Worm (Caenorhabditis elegans) whole organism, young adult: ENCODE data around the gene insc-1.
"Not testable (repeated sequence)": the region's sequence is repeated elsewhere in the genome, so short reads cannot be mapped to it uniquely, and the experiment has no call there.

Source experiments
- B0019.2 ChIP-seq: fragments of 200-800 bp; sonication (Bioruptor generic); conservative IDR thresholded peaks from 2 replicates; pipeline ENCODE4 v1.3.6; 2022; ENCODE audit warnings: missing genetic modification reagents, missing genetic modification characterization, missing compliant biosample characterization
- B0035.1 ChIP-seq: sonication (generic microtip); optimal IDR thresholded peaks from 2 replicates; lab custom pipeline; 2016; ENCODE audit warnings: missing genetic modification characterization, mild to moderate bottlenecking, missing compliant biosample characterization, missing genotype, missing genetic modification reagents
- B0261.1 ChIP-seq: sonication (generic microtip); optimal IDR thresholded peaks from 2 replicates; lab custom pipeline; 2016; ENCODE audit warnings: mild to moderate bottlenecking, missing genetic modification characterization, moderate library complexity, missing compliant biosample characterization
- B0336.3 ChIP-seq: fragments of 200-800 bp; sonication (Bioruptor generic); IDR thresholded peaks from 2 replicates; pipeline ENCODE4 v1.3.6; 2022; ENCODE audit warnings: missing genetic modification characterization, missing compliant biosample characterization
- C06A6.2 ChIP-seq: fragments of 200-800 bp; sonication (Bioruptor generic); conservative IDR thresholded peaks from 2 replicates; pipeline ENCODE4 v1.3.6; 2022; ENCODE audit warnings: missing genetic modification characterization, missing compliant biosample characterization
- C17E4.6 ChIP-seq: fragments of 200-800 bp; sonication (Bioruptor generic); IDR thresholded peaks from 2 replicates; pipeline ENCODE4 v1.3.6; 2022; ENCODE audit warnings: missing genetic modification reagents, missing genetic modification characterization, missing compliant biosample characterization
- F10E7.11 ChIP-seq: sonication (generic microtip); optimal IDR thresholded peaks from 2 replicates; lab custom pipeline; 2017; ENCODE audit warnings: mild to moderate bottlenecking, missing genetic modification characterization, moderate library complexity, missing compliant biosample characterization
- ama-1 ChIP-seq, 3 experiments: fragments of 150-350 bp in 1 of 3; sonication (generic microtip) in 2 of 3; optimal IDR thresholded peaks; 2 replicates each; lab custom pipeline; 2014 to 2018; ENCODE audit warnings: missing biosample characterization in 2 of 3, missing genetic modification characterization in 2 of 3, missing genetic modification reagents in 2 of 3
- aptf-3 ChIP-seq: fragments of 200-800 bp; sonication (Bioruptor generic); IDR thresholded peaks from 2 replicates; pipeline ENCODE4 v1.3.6; 2022; ENCODE audit warnings: missing genetic modification characterization, missing compliant biosample characterization
- athp-1 ChIP-seq: sonication (generic microtip); optimal IDR thresholded peaks from 2 replicates; lab custom pipeline; 2017; ENCODE audit warnings: mild to moderate bottlenecking, missing genetic modification characterization, missing compliant biosample characterization
- attf-6 ChIP-seq: fragments of 200-800 bp; sonication (Bioruptor generic); IDR thresholded peaks from 2 replicates; pipeline ENCODE4 v1.3.6; 2022; ENCODE audit warnings: missing genetic modification reagents, missing genetic modification characterization, missing compliant biosample characterization
- cebp-2 ChIP-seq: fragments of 200-800 bp; sonication (Bioruptor generic); IDR thresholded peaks from 2 replicates; pipeline ENCODE4 v1.3.6; 2022; ENCODE audit warnings: missing genetic modification characterization, missing compliant biosample characterization
- chd-7 ChIP-seq: sonication (generic microtip); optimal IDR thresholded peaks from 2 replicates; lab custom pipeline; 2016; ENCODE audit warnings: mild to moderate bottlenecking, missing genetic modification characterization, moderate library complexity, missing compliant biosample characterization
- die-1 ChIP-seq: sonication (generic microtip); optimal IDR thresholded peaks from 2 replicates; lab custom pipeline; 2016; ENCODE audit warnings: missing genotype, mild to moderate bottlenecking, missing genetic modification characterization, missing compliant biosample characterization
- ekl-4 ChIP-seq: fragments of 200-800 bp; sonication (Bioruptor generic); IDR thresholded peaks from 2 replicates; pipeline ENCODE4 v1.3.6; 2022; ENCODE audit warnings: missing genetic modification reagents, missing genetic modification characterization, missing compliant biosample characterization
- hlh-12 ChIP-seq: sonication (generic microtip); optimal IDR thresholded peaks from 2 replicates; lab custom pipeline; 2016; ENCODE audit warnings: missing genetic modification characterization, missing compliant biosample characterization
- hmg-1.2 ChIP-seq: fragments of 200-800 bp; sonication (Bioruptor generic); IDR thresholded peaks from 2 replicates; pipeline ENCODE4 v1.3.6; 2022; ENCODE audit warnings: missing genetic modification reagents, missing genetic modification characterization, missing compliant biosample characterization
- hmg-20 ChIP-seq: fragments of 200-800 bp; sonication (Bioruptor generic); IDR thresholded peaks from 2 replicates; pipeline ENCODE4 v1.3.6; 2022; ENCODE audit warnings: missing genetic modification reagents, missing genetic modification characterization, missing compliant biosample characterization
- hsf-1 ChIP-seq: fragments of 200-800 bp; sonication (Bioruptor generic); IDR thresholded peaks from 2 replicates; pipeline ENCODE4 v1.3.6; 2022; ENCODE audit warnings: missing genetic modification reagents, missing genetic modification characterization, missing compliant biosample characterization
- lin-26 ChIP-seq: fragments of 200-800 bp; sonication (Bioruptor generic); IDR thresholded peaks from 2 replicates; pipeline ENCODE4 v1.3.6; 2022; ENCODE audit warnings: missing genetic modification reagents, missing genetic modification characterization, missing compliant biosample characterization
- lin-54 ChIP-seq: fragments of 200-800 bp; sonication (Bioruptor generic); optimal IDR thresholded peaks from 2 replicates; lab custom pipeline; 2018; ENCODE audit warnings: mild to moderate bottlenecking, missing genetic modification characterization, missing compliant biosample characterization
- lsy-27 ChIP-seq: sonication (generic microtip); optimal IDR thresholded peaks from 2 replicates; lab custom pipeline; 2017; ENCODE audit warnings: missing genetic modification characterization, mild to moderate bottlenecking, missing compliant biosample characterization, antibody characterized with exemption, missing genotype, borderline replicate concordance; ENCODE audit not compliant: insufficient read depth
- madf-6 ChIP-seq: fragments of 200-800 bp; sonication (Bioruptor generic); IDR thresholded peaks from 2 replicates; pipeline ENCODE4 v1.3.6; 2022; ENCODE audit warnings: missing genetic modification reagents, missing genetic modification characterization, missing compliant biosample characterization
- mel-28 ChIP-seq: sonication (generic microtip); optimal IDR thresholded peaks from 2 replicates; lab custom pipeline; 2016; ENCODE audit warnings: borderline replicate concordance, mild to moderate bottlenecking, missing genetic modification characterization, missing compliant biosample characterization
- mxl-1 ChIP-seq: sonication (generic microtip); optimal IDR thresholded peaks from 2 replicates; lab custom pipeline; 2016; ENCODE audit warnings: missing genetic modification characterization, missing compliant biosample characterization
- nfya-1 ChIP-seq: sonication (generic microtip); optimal IDR thresholded peaks from 2 replicates; lab custom pipeline; 2017; ENCODE audit warnings: antibody characterized with exemption, missing compliant biosample characterization, missing genetic modification characterization, borderline replicate concordance; ENCODE audit not compliant: insufficient read depth
- nfyb-1 ChIP-seq: fragments of 200-800 bp; sonication (Bioruptor generic); IDR thresholded peaks from 2 replicates; pipeline ENCODE4 v1.3.6; 2022; ENCODE audit warnings: missing genetic modification reagents, missing genetic modification characterization, missing compliant biosample characterization
- nhr-80 ChIP-seq: sonication (generic microtip); optimal IDR thresholded peaks from 2 replicates; lab custom pipeline; 2016; ENCODE audit warnings: missing genetic modification characterization, missing compliant biosample characterization
- pbrm-1 ChIP-seq: fragments of 200-800 bp; sonication (Bioruptor generic); IDR thresholded peaks from 2 replicates; pipeline ENCODE4 v1.3.6; 2022; ENCODE audit warnings: missing genetic modification reagents, missing genetic modification characterization, missing compliant biosample characterization
- pha-4 ChIP-seq: fragments of 150-350 bp; sonication (generic microtip); optimal IDR thresholded peaks from 2 replicates; lab custom pipeline; 2014; ENCODE audit warnings: missing biosample characterization, missing genetic modification reagents, missing genetic modification characterization
- rcor-1 ChIP-seq: fragments of 200-800 bp; sonication (Bioruptor generic); IDR thresholded peaks from 2 replicates; pipeline ENCODE4 v1.3.6; 2022; ENCODE audit warnings: missing genetic modification reagents, missing genetic modification characterization, missing compliant biosample characterization
- snpc-1.1 ChIP-seq: sonication (generic microtip); optimal IDR thresholded peaks from 2 replicates; lab custom pipeline; 2017; ENCODE audit warnings: missing genetic modification characterization, mild to moderate bottlenecking, missing compliant biosample characterization, antibody characterized with exemption, moderate library complexity, missing genotype, missing genetic modification reagents; ENCODE audit not compliant: insufficient read depth
- snpc-1.3 ChIP-seq: sonication (generic microtip); optimal IDR thresholded peaks from 2 replicates; lab custom pipeline; 2017; ENCODE audit warnings: missing genetic modification characterization, mild to moderate bottlenecking, missing compliant biosample characterization, antibody characterized with exemption, moderate library complexity, missing genotype, missing genetic modification reagents; ENCODE audit not compliant: insufficient read depth
- snpc-3.4 ChIP-seq: sonication (generic microtip); optimal IDR thresholded peaks from 2 replicates; lab custom pipeline; 2017; ENCODE audit warnings: missing genetic modification characterization, mild to moderate bottlenecking, missing compliant biosample characterization, antibody characterized with exemption, moderate library complexity, missing genotype, missing genetic modification reagents
- snpc-4 ChIP-seq, 5 experiments: fragments of 150-350 bp in 1 of 5; sonication (generic microtip) in 4 of 5; optimal IDR thresholded peaks; 2 replicates each; lab custom pipeline; 2014 to 2018; ENCODE audit warnings: missing genetic modification characterization in 5 of 5, missing biosample characterization in 3 of 5, antibody characterized with exemption in 2 of 5, mild to moderate bottlenecking in 2 of 5, missing compliant biosample characterization in 2 of 5, missing genotype in 2 of 5, moderate library complexity in 2 of 5, missing genetic modification reagents in 1 of 5
- tlf-1 ChIP-seq: fragments of 200-800 bp; sonication (Bioruptor generic); optimal IDR thresholded peaks from 2 replicates; lab custom pipeline; 2018; ENCODE audit warnings: mild to moderate bottlenecking, missing genetic modification characterization, missing compliant biosample characterization
- unc-130 ChIP-seq: sonication (generic microtip); optimal IDR thresholded peaks from 2 replicates; lab custom pipeline; 2016; ENCODE audit warnings: missing genetic modification reagents, missing genetic modification characterization, missing compliant biosample characterization
- xnd-1 ChIP-seq: sonication (generic microtip); optimal IDR thresholded peaks from 2 replicates; lab custom pipeline; 2016; ENCODE audit warnings: missing genotype, missing genetic modification reagents, missing genetic modification characterization, missing compliant biosample characterization
- ztf-22 ChIP-seq: fragments of 200-800 bp; sonication (Bioruptor generic); optimal IDR thresholded peaks from 2 replicates; lab custom pipeline; 2018; ENCODE audit warnings: mild to moderate bottlenecking, missing genetic modification characterization, moderate library complexity, missing compliant biosample characterization
- ztf-28 ChIP-seq: fragments of 200-800 bp; sonication (Bioruptor generic); IDR thresholded peaks from 2 replicates; pipeline ENCODE4 v1.3.6; 2022; ENCODE audit warnings: missing genetic modification reagents, missing genetic modification characterization, missing compliant biosample characterization

Gene insc-1

DNA sequence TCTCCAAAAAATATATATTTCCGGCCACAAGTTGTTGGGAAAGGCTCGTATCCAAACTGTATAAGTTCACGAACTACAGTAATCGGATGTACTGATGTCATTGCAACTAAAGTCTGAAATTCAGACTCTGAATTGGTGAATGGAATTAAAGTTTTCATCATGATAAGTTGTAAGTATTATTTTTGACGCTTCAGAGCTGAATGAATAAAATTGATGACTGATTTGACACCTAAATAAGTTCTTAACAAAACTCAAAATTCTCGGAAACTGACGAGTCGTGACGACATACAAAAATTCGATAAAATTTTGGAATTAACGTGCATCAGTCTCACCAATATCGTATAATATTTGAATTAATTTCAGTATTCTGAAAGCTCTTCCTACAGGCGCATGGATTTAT is 11.5 kb downstream of the insc-1 start, which contains the start of gene F43E2.11:
F43E2.11 (minus strand) TSS at position 101 of the 400 bp plus-strand sequence.
- not testable (repeated sequence) for TF ChIP-seq hsf-1 (GFP tag; lab: Robert Waterston, UW); F10E7.11 (tag; lab: Kevin White, UChicago); mxl-1 (tag; lab: Kevin White, UChicago)
- TF ChIP-seq, all 124 proteins: peak for 0; not testable (repeated sequence) for 124

- TF ChIP-seq snpc-4 (GFP tag; optimal IDR thresholded peaks at IDR 0.05; lab: Kevin White, UChicago) (peak; percentile 40), snpc-4 (tag; optimal IDR thresholded peaks at IDR 0.05; lab: Kevin White, UChicago) (peak in 2 of 4 experiments; percentile 89 to 93)
- TF ChIP-seq, all 124 proteins: peak for 1; not testable (repeated sequence) for 123
Observed at ce11 chrII:7371574-7371973, 12.9 kb downstream of the insc-1 start.

DNA sequence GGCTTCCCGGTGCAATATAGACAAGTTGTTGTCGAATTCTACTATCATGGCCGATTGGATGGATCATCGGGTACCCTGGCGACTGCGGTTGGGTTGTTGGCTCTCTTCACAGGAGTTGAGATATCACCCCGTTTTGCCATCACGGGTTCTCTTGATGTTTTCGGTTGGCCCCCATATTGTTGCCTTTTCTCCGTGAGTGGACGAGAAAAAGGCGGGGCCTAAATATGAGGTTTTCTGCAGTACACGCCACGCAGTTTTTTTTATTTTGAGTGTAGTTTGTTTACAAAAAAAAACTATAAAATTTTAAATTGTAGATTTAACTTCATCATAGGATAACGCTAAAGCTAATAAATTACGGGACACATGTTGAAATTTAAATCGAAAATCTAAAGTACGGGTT is 13.7 kb downstream of the insc-1 start:
- 0 out of 2 replicates have a peak, but pooled peaks have one; percentile 32 for TF ChIP-seq ztf-28 (GFP tag; lab: Robert Waterston, UW)
- peak; percentile 44; the same call in 1 of the 2 replicates for TF ChIP-seq pbrm-1 (GFP tag; lab: Robert Waterston, UW)
- peak; percentile 60 for TF ChIP-seq madf-6 (GFP tag; lab: Robert Waterston, UW)
- TF ChIP-seq hmg-1.2, result 0 out of 2 replicates have a peak, but pooled peaks have one; percentile 21
- TF ChIP-seq C17E4.6 (GFP tag; lab: Robert Waterston, UW), result 0 out of 2 replicates have a peak, but pooled peaks have one; percentile 30
- peak; percentile 42 for TF ChIP-seq ekl-4 (GFP tag; lab: Robert Waterston, UW)
- 0 out of 2 replicates have a peak, but pooled peaks have one; percentile 56 for TF ChIP-seq hsf-1 (GFP tag; lab: Robert Waterston, UW)
- peak; percentile 30; the same call in 1 of the 2 replicates for TF ChIP-seq nfyb-1

DNA sequence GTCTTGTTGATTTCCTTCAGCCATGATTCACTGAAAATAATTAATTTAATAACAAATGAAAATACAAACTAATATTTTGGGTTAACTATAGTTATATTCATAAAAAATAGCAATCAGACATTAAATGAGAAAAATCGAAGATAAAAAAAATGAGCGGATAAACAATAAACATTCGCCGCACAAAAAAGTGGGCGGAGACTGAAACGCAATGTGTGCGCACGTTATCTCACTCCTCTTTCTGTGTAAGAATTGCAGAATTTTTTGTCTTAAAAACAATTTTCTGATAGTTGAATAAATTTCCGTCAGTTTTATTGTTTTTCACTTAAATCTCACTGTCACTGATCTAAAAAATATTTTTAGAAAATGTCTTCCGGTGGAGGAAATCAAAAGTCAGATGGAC is 15.4 kb downstream of the insc-1 start, which contains the start of the genes mtch-1 and rpb-4:
mtch-1 (minus strand) TSS at position 24 of the 400 bp plus-strand sequence.
rpb-4 (plus strand) TSS at position 353 of the 400 bp plus-strand sequence.
- TF ChIP-seq die-1 (tag; lab: Kevin White, UChicago), result no peak
- TF ChIP-seq snpc-1.3 (tag; lab: Kevin White, UChicago), result no peak
- no peak for TF ChIP-seq C06A6.2
- no peak for TF ChIP-seq tlf-1 (GFP tag; lab: Kevin White, UChicago)
- TF ChIP-seq ama-1 (optimal IDR thresholded peaks at IDR 0.05; lab: Kevin White, UChicago), result no peak
- no peak for TF ChIP-seq ama-1 (GFP tag; optimal IDR thresholded peaks at IDR 0.05; lab: Kevin White, UChicago)
- TF ChIP-seq pha-4 (tag; lab: Kevin White, UChicago), result no peak
- TF ChIP-seq ztf-22 (GFP tag; lab: Kevin White, UChicago), result no peak
- TF ChIP-seq mel-28, result no peak
- TF ChIP-seq B0035.1 (tag; lab: Kevin White, UChicago), result no peak
- TF ChIP-seq unc-130 (GFP tag; lab: Kevin White, UChicago), result no peak
- no peak for TF ChIP-seq B0019.2
- TF ChIP-seq snpc-3.4, result peak; percentile 23
- no peak for TF ChIP-seq chd-7
- TF ChIP-seq snpc-1.1 (tag; lab: Kevin White, UChicago), result peak; percentile 44
- TF ChIP-seq snpc-4 (GFP tag; optimal IDR thresholded peaks at IDR 0.05; lab: Kevin White, UChicago), result peak; percentile 39
- TF ChIP-seq snpc-4 (tag; optimal IDR thresholded peaks at IDR 0.05; lab: Kevin White, UChicago), result peak in 1 of 4 experiments; percentile 34
- TF ChIP-seq hmg-20 (GFP tag; lab: Robert Waterston, UW), result no peak
- TF ChIP-seq B0261.1, result no peak
- no peak for TF ChIP-seq athp-1 (tag; lab: Kevin White, UChicago)
- no peak for TF ChIP-seq lin-54 (GFP tag; lab: Kevin White, UChicago)
- TF ChIP-seq mxl-1 (tag; lab: Kevin White, UChicago), result no peak
- TF ChIP-seq xnd-1 (tag; lab: Kevin White, UChicago), result no peak
- no peak for TF ChIP-seq lsy-27 (tag; lab: Kevin White, UChicago)
- TF ChIP-seq rcor-1 (GFP tag; lab: Robert Waterston, UW), result no peak
- no peak for TF ChIP-seq hlh-12
- no peak for TF ChIP-seq lin-26
- peak; percentile 19 for TF ChIP-seq nhr-80 (tag; lab: Kevin White, UChicago)
- TF ChIP-seq aptf-3 (GFP tag; lab: Robert Waterston, UW), result no peak
- TF ChIP-seq nfya-1 (tag; lab: Kevin White, UChicago), result no peak
- no peak for TF ChIP-seq attf-6 (GFP tag; lab: Robert Waterston, UW)
- no peak for TF ChIP-seq B0336.3 (GFP tag; lab: Robert Waterston, UW)
- TF ChIP-seq cebp-2, result no peak
